In genomic region chr3R:9239941-9240400, dm6 we compare ENCODE assay signal across 3 fruit fly cellular contexts.
TF ChIP-seq lines count a peak whose summit lies in the region.

No protein-coding gene starts in this region.

TF ChIP-seq in whole organism, adult, 20 proteins besides CTCF, POLR2A, EP300 and RAD21 (continued from another document):
- no peak for TF ChIP-seq Hr96 (GFP tag; optimal IDR thresholded peaks at IDR 0.05; lab: Kevin White, UChicago)

TF ChIP-seq in whole organism, embryonic, 481 proteins besides CTCF, POLR2A, EP300 and RAD21 (continued from another document and continues in another):
- TF ChIP-seq pb (GFP tag; optimal IDR thresholded peaks at IDR 0.05; lab: Kevin White, UChicago) (no peak), CG17359 (tag; optimal IDR thresholded peaks at IDR 0.05; lab: Kevin White, UChicago) (no peak), gcm (GFP tag; optimal IDR thresholded peaks at IDR 0.05; lab: Kevin White, UChicago) (peak; percentile 29), CG2129 (GFP tag; IDR thresholded peaks at IDR 0.05; lab: Robert Waterston, UW; ENCODE audit: partially characterized antibody) (peak; percentile 66), caup (GFP tag; optimal IDR thresholded peaks at IDR 0.05; lab: Kevin White, UChicago; ENCODE audit: severe bottlenecking) (no peak), CG14441 (GFP tag; IDR thresholded peaks at IDR 0.05; lab: Robert Waterston, UW) (no peak), emc (GFP tag; optimal IDR thresholded peaks at IDR 0.05; lab: Kevin White, UChicago) (no peak), CG9727 (GFP tag; optimal IDR thresholded peaks at IDR 0.05; lab: Kevin White, UChicago) (peak; percentile 16), ems (GFP tag; optimal IDR thresholded peaks at IDR 0.05; lab: Kevin White, UChicago) (no peak), CG3995 (GFP tag; optimal IDR thresholded peaks at IDR 0.05; lab: Kevin White, UChicago) (peak; percentile 21), CG18262 (tag; optimal IDR thresholded peaks at IDR 0.05; lab: Kevin White, UChicago) (peak; percentile 25), abd-A (tag; optimal IDR thresholded peaks at IDR 0.05; lab: Kevin White, UChicago) (no peak), al (GFP tag; IDR thresholded peaks at IDR 0.05; lab: Robert Waterston, UW) (no peak), CG16815 (GFP tag; optimal IDR thresholded peaks at IDR 0.05; lab: Kevin White, UChicago) (no peak), E2f2 (GFP tag; IDR thresholded peaks at IDR 0.05; lab: Robert Waterston, UW) (peak; percentile 87), CG2202 (tag; optimal IDR thresholded peaks at IDR 0.05; lab: Kevin White, UChicago) (no peak), tna (GFP tag; IDR thresholded peaks at IDR 0.05; lab: Robert Waterston, UW; ENCODE audit: partially characterized antibody) (peak; percentile 76), CG15269 (tag; optimal IDR thresholded peaks at IDR 0.05; lab: Kevin White, UChicago) (no peak), ind (GFP tag; optimal IDR thresholded peaks at IDR 0.05; lab: Kevin White, UChicago) (no peak), CG17328 (GFP tag; IDR thresholded peaks at IDR 0.05; lab: Robert Waterston, UW) (no peak), Bdp1 (GFP tag; optimal IDR thresholded peaks at IDR 0.05; lab: Kevin White, UChicago) (no peak), Hr51 (GFP tag; optimal IDR thresholded peaks at IDR 0.05; lab: Kevin White, UChicago) (peak in 1 of 2 experiments; percentile 14), CG1792 (GFP tag; optimal IDR thresholded peaks at IDR 0.05; lab: Kevin White, UChicago) (no peak), Taf1 (GFP tag; IDR thresholded peaks at IDR 0.05; lab: Robert Waterston, UW) (no peak), CG7271 (tag; optimal IDR thresholded peaks at IDR 0.05; lab: Kevin White, UChicago) (peak; percentile 27), row (GFP tag; IDR thresholded peaks at IDR 0.05; lab: Robert Waterston, UW) (peak; percentile 24; the same call in 1 of the 3 replicates), klu (GFP tag; IDR thresholded peaks at IDR 0.05; lab: Robert Waterston, UW) (no peak), shn (GFP tag; optimal IDR thresholded peaks at IDR 0.05; lab: Kevin White, UChicago) (no peak), CG1602 (GFP tag; optimal IDR thresholded peaks at IDR 0.05; lab: Kevin White, UChicago) (no peak), hbn (GFP tag; IDR thresholded peaks at IDR 0.05; lab: Robert Waterston, UW; ENCODE audit: partially characterized antibody) (peak; percentile 80), CG13287 (GFP tag; IDR thresholded peaks at IDR 0.05; lab: Robert Waterston, UW; ENCODE audit: partially characterized antibody) (peak; percentile 91), CG14965 (GFP tag; optimal IDR thresholded peaks at IDR 0.05; lab: Kevin White, UChicago; ENCODE audit: borderline replicate concordance) (no peak), CG6175 (GFP tag; IDR thresholded peaks at IDR 0.05; lab: Robert Waterston, UW) (no peak), lab (GFP tag; optimal IDR thresholded peaks at IDR 0.05; lab: Kevin White, UChicago) (no peak), gt (GFP tag; IDR thresholded peaks at IDR 0.05; lab: Robert Waterston, UW) (no peak), toy (GFP tag; IDR thresholded peaks at IDR 0.05; lab: Robert Waterston, UW) (no peak), CG16863 (GFP tag; optimal IDR thresholded peaks at IDR 0.05; lab: Kevin White, UChicago) (no peak), Max (GFP tag; optimal IDR thresholded peaks at IDR 0.05; lab: Kevin White, UChicago) (peak; percentile 21), pan (optimal IDR thresholded peaks at IDR 0.05; lab: Kevin White, UChicago) (no peak), pan (GFP tag; optimal IDR thresholded peaks at IDR 0.05 in 1 of 2, IDR thresholded peaks at IDR 0.05 in 1 of 2) (no peak), ewg (GFP tag; optimal IDR thresholded peaks at IDR 0.05; lab: Kevin White, UChicago) (peak; percentile 69), CG10462 (GFP tag; optimal IDR thresholded peaks at IDR 0.05; lab: Kevin White, UChicago) (no peak), CG4617 (GFP tag; optimal IDR thresholded peaks at IDR 0.05; lab: Kevin White, UChicago; ENCODE audit: borderline replicate concordance) (peak; percentile 80), Pdp1 (GFP tag; optimal IDR thresholded peaks at IDR 0.05; lab: Kevin White, UChicago) (peak in 1 of 2 experiments; percentile 52), vfl (GFP tag; optimal IDR thresholded peaks at IDR 0.05; lab: Kevin White, UChicago) (peak; percentile 28), CG18599 (GFP tag; optimal IDR thresholded peaks at IDR 0.05; lab: Kevin White, UChicago) (no peak), CG10431 (GFP tag; optimal IDR thresholded peaks at IDR 0.05; lab: Kevin White, UChicago) (no peak), CG12391 (tag; optimal IDR thresholded peaks at IDR 0.05; lab: Kevin White, UChicago) (peak; percentile 28), CG12659 (GFP tag; optimal IDR thresholded peaks at IDR 0.05; lab: Kevin White, UChicago) (peak; percentile 54), Dfd (GFP tag; optimal IDR thresholded peaks at IDR 0.05; lab: Kevin White, UChicago) (no peak), Myb (GFP tag; optimal IDR thresholded peaks at IDR 0.05; lab: Kevin White, UChicago) (peak; percentile 94), CG13624 (GFP tag; optimal IDR thresholded peaks at IDR 0.05; lab: Kevin White, UChicago) (peak; percentile 15), nerfin-2 (GFP tag; IDR thresholded peaks at IDR 0.05; lab: Robert Waterston, UW; ENCODE audit: partially characterized antibody) (peak; percentile 87), Med (GFP tag; lab: Kevin White, UChicago) (peak; percentile 35), CG10274 (GFP tag; optimal IDR thresholded peaks at IDR 0.05; lab: Kevin White, UChicago) (no peak), Hey (tag; optimal IDR thresholded peaks at IDR 0.05; lab: Kevin White, UChicago) (no peak), CG7839 (tag; optimal IDR thresholded peaks at IDR 0.05; lab: Kevin White, UChicago) (no peak), CG6683 (GFP tag; optimal IDR thresholded peaks at IDR 0.05; lab: Kevin White, UChicago) (no peak), Abd-B (GFP tag; optimal IDR thresholded peaks at IDR 0.05; lab: Kevin White, UChicago) (no peak), so (GFP tag; IDR thresholded peaks at IDR 0.05; lab: Robert Waterston, UW) (no peak), gfzf (GFP tag; optimal IDR thresholded peaks at IDR 0.05; lab: Kevin White, UChicago) (peak; percentile 52), ap (GFP tag; IDR thresholded peaks at IDR 0.05; lab: Robert Waterston, UW) (no peak), en (GFP tag; optimal IDR thresholded peaks at IDR 0.05; lab: Kevin White, UChicago) (no peak), CG10267 (tag; optimal IDR thresholded peaks at IDR 0.05; lab: Kevin White, UChicago) (peak; percentile 66), p53 (GFP tag; optimal IDR thresholded peaks at IDR 0.05; lab: Kevin White, UChicago) (no peak), Rx (GFP tag; IDR thresholded peaks at IDR 0.05; lab: Robert Waterston, UW) (no peak)

TF ChIP-seq in whole organism, prepupa, 60 proteins besides CTCF, POLR2A, EP300 and RAD21 (continued from another document):
- TF ChIP-seq Sox15 (GFP tag; optimal IDR thresholded peaks at IDR 0.05; lab: Kevin White, UChicago) = no peak
- TF ChIP-seq CG6792 (GFP tag; optimal IDR thresholded peaks at IDR 0.05; lab: Kevin White, UChicago) = no peak
- no peak for TF ChIP-seq CG11902 (GFP tag; optimal IDR thresholded peaks at IDR 0.05; lab: Kevin White, UChicago)
- no peak for TF ChIP-seq CG9139 (GFP tag; optimal IDR thresholded peaks at IDR 0.05; lab: Kevin White, UChicago)
- TF ChIP-seq CG6163 (GFP tag; IDR thresholded peaks at IDR 0.05; lab: Robert Waterston, UW) = no peak
- TF ChIP-seq salr (GFP tag; optimal IDR thresholded peaks at IDR 0.05; lab: Kevin White, UChicago) = no peak
- TF ChIP-seq Smox (GFP tag; optimal IDR thresholded peaks at IDR 0.05; lab: Kevin White, UChicago) = no peak
- TF ChIP-seq CG15336 (GFP tag; IDR thresholded peaks at IDR 0.05; lab: Robert Waterston, UW) = no peak
- no peak for TF ChIP-seq cyc (GFP tag; optimal IDR thresholded peaks at IDR 0.05; lab: Kevin White, UChicago)
- TF ChIP-seq achi (GFP tag; optimal IDR thresholded peaks at IDR 0.05; lab: Kevin White, UChicago) = no peak
- TF ChIP-seq ss (GFP tag; optimal IDR thresholded peaks at IDR 0.05; lab: Kevin White, UChicago) = peak; percentile 40 to 44
- TF ChIP-seq Eip78C (GFP tag; lab: Kevin White, UChicago) = peak; percentile 70
- TF ChIP-seq CG11762 (GFP tag; optimal IDR thresholded peaks at IDR 0.05; lab: Kevin White, UChicago; ENCODE audit: insufficient read depth) = no peak
- peak; percentile 17 for TF ChIP-seq CG3032 (tag; optimal IDR thresholded peaks at IDR 0.05; lab: Kevin White, UChicago)
